Fruit fly (Drosophila melanogaster) whole organism: ENCODE data around the gene CG2246.
A peak's percentile ranks its signal among the peaks of the same experiment; 100 is the strongest.

Source experiments
- CG8478 ChIP-seq: fragments of >200 bp; optimal IDR thresholded peaks from 2 replicates; lab custom pipeline; 2018; ENCODE audit warnings: inconsistent platforms
- Dll ChIP-seq: fragments of >200 bp; optimal IDR thresholded peaks from 2 replicates; lab custom pipeline; 2017
- EcR ChIP-seq, 2 experiments: fragments of >200 bp; optimal IDR thresholded peaks; 2 replicates each; lab custom pipeline; 2017; ENCODE audit warnings: missing biosample characterization in 2 of 2, missing genetic modification characterization in 2 of 2, missing genetic modification reagents in 2 of 2
- pan ChIP-seq: fragments of >200 bp; optimal IDR thresholded peaks from 2 replicates; lab custom pipeline; 2017
- psq ChIP-seq: fragments of >200 bp; optimal IDR thresholded peaks from 2 replicates; lab custom pipeline; 2017
- usp ChIP-seq: fragments of >200 bp; optimal IDR thresholded peaks from 2 replicates; lab custom pipeline; 2017; ENCODE audit warnings: missing biosample characterization, missing genetic modification characterization, mixed read lengths

CG2246 gene

dm6 chr3R:30603881-30604280 lies 2.6 kb upstream of the CG2246 start, which contains the start of gene PH4alphaNE3:
TSS of gene PH4alphaNE3 (plus strand) at chr3R:30604181.
- TF ChIP-seq psq (no peak), Dll (lab: Kevin White, UChicago) (no peak), EcR (GFP tag; optimal IDR thresholded peaks at IDR 0.05; lab: Kevin White, UChicago) (no peak), CG8478 (no peak), usp (GFP tag; lab: Kevin White, UChicago) (no peak), pan (no peak)

DNA sequence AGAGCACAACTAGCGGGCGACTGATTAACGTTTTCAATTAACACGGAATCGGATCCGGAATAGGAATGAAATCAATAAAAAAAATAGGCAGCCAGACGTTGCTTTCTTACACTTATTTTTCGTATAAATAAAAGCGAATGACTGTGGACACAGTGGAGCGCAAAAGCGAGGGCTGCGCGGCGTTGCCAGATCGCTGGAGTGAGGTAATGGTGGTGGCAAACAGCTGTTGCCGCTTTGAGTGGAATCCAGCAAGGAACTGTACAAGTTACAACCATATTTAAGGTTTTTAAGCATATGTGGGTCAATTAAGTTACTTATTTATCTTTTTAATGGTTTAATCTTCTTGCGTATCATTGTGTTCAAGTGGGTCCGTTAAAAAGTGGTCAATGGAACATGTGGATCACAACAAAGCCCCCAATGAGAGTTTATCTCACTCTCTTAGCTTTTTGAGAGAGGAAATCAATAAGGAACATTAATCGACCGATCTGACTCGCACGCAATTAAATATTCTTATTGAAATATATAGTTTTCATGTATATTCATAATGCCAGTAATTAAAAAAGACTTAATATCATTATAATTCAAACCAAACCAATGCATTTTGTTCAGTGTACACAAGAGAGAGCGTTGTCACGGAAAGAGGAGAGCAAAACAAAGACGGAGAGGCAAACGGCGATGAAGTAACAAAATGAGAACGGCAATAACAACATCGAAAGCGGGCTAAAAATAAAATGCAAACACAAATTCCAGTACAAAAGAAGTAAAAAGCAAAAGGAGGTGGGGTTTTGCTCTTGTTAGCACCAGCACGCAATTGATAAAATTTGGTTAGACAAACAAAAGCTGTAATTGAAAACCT lies 907 bp downstream of the CG2246 start:
- TF ChIP-seq EcR (GFP tag; optimal IDR thresholded peaks at IDR 0.05; lab: Kevin White, UChicago) (no peak), psq (peak; percentile 27)

DNA sequence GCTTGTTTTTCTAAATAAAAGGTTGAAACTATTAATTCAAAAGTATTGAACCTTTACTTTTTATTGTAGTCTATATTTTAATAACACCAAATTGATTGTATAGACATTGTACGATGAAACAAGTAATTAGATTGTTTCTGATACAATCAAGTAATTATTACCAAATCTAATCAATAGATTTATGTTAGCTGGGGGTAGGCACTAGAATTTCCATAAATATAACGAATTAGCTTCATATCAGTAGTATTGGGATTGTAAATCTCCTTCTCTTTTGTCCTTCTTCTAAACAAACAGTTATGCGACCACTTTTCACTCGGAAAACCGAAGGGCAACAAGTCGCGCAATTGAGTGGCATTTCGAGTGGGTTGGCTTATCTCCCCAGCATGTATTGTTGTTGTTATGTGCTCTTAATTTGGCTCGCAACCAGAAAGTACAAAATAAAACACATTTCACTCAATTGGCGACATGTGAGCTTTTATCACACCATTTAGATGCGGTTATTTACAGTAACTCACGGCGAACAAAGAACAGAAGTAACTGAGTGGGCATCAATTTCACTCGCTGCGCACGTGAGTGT lies 1.8 kb downstream of the CG2246 start:
- TF ChIP-seq CG8478 (no peak), psq (no peak), usp (GFP tag; lab: Kevin White, UChicago) (no peak), pan (no peak), EcR (GFP tag; optimal IDR thresholded peaks at IDR 0.05; lab: Kevin White, UChicago) (no peak), Dll (lab: Kevin White, UChicago) (no peak)

DNA sequence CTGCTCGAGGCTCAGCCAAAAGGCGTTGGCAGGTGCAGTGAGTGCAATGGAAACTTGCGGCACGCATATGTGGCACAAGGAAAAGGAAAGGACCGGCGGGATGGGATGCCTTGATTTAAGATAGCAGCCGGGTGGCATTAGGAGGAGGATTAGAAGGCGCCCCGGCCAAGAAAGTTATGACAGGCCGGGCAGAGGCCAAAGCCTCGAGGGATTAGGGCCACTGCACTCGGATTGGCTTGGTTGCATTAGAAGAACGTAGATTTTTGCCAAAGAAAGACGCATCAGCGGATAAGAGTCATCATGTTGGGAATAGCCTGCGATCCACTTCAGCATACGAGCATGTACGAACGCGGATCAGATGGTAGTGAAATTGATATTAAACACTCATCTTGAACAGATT lies 4.6 kb downstream of the CG2246 start, which contains the start of gene CG31019:
TSS of gene CG31019 (plus strand) at position 301 of the 400 bp plus-strand sequence.
- TF ChIP-seq usp (GFP tag; lab: Kevin White, UChicago) (no peak), psq (no peak), CG8478 (no peak), pan (no peak), EcR (GFP tag; optimal IDR thresholded peaks at IDR 0.05; lab: Kevin White, UChicago) (no peak), Dll (lab: Kevin White, UChicago) (no peak)

DNA sequence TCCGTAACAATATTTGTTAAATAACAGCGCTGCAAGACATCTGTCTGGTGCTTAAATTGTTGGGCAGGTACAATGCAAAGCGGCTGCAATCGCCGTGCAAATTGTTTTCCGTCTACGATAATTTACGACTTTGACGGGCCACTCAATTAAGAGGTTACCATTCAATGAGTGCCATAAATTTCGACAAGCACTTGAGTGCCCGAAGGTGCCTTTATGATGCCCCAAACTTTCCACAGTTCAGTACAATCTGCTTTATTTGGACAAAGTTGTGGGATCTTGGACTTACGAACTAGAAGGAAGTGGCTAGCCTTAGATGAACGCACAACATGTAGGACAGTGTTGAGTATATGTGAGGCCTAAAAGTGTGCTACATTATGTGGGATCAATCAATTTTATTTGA lies 8.6 kb downstream of the CG2246 start:
- no peak for TF ChIP-seq Dll (lab: Kevin White, UChicago)
- TF ChIP-seq EcR (GFP tag; optimal IDR thresholded peaks at IDR 0.05; lab: Kevin White, UChicago), result no peak
- TF ChIP-seq CG8478, result no peak
- TF ChIP-seq usp (GFP tag; lab: Kevin White, UChicago), result no peak
- TF ChIP-seq psq, result no peak
- no peak for TF ChIP-seq pan

DNA sequence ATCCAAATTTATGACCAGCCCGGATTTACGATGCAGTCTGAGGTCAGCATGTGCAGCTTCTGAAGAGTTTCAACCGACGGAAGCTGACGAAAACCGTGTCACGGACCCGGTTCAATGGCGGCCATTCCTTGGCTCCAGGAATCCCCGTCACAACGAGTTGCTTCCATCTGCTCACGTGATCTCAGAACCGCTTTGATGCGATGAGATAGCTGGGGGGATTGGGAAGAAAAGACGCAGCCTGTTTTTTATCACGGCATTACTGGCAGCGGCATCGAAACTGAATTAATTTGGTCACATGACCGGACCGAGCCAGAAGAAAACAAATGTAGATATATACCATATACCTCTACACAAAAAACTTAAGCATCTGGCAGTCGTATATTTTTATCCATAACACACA lies 10.4 kb downstream of the CG2246 start:
- TF ChIP-seq usp (GFP tag; lab: Kevin White, UChicago), result no peak
- no peak for TF ChIP-seq pan
- no peak for TF ChIP-seq EcR (GFP tag; optimal IDR thresholded peaks at IDR 0.05; lab: Kevin White, UChicago)
- TF ChIP-seq CG8478, result no peak
- TF ChIP-seq Dll (lab: Kevin White, UChicago), result no peak

DNA sequence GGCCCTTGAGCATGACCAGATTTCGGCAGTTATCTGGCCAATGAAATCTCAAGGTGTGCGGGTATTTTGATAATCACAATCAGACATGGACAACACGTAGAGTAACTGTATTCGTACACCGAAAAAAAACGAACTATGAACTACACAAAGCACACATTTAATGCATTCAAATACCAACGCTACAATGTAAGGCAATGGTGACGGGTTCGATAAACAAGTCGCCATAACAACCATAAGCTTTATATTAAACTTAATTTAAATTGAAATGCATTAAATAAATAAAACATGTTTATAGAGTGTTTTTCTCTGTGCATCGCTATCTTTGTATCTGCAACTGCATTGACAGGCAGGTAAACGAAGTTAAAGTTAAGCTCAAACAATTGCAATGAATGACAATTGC lies 11.1 kb downstream of the CG2246 start:
- TF ChIP-seq Dll (lab: Kevin White, UChicago), result no peak

dm6 chr3R:30587196-30587753 lies 14.0 kb downstream of the CG2246 start, which contains the start of gene CG9717:
TSS of gene CG9717 (minus strand) at chr3R:30587302.
- TF ChIP-seq CG8478 (no peak), psq (no peak), Dll (lab: Kevin White, UChicago) (no peak), usp (GFP tag; lab: Kevin White, UChicago) (no peak), EcR (GFP tag; optimal IDR thresholded peaks at IDR 0.05; lab: Kevin White, UChicago) (no peak)

DNA sequence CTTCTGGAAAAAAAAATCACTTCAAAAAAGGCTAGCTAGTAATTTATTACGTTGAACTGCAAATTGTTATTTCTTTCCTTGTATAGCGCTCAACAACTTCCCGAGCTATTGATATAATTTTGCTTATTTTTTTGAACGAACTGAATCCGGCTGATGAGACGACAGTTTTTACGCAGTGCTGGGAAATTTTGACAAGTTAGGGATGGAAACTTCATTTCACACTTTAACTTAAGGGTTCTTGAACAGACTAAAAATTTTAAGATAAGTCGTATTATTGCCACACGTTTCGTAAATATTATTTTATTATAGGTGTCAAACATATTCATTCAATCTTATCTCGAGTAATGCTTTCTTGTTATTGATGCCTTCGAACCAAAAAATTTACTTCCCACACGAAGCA lies 17.7 kb downstream of the CG2246 start, which contains the start of gene Rpt6R:
TSS of gene Rpt6R (minus strand) at position 156 of the 400 bp plus-strand sequence.
- TF ChIP-seq CG8478 (no peak), pan (no peak), EcR (GFP tag; optimal IDR thresholded peaks at IDR 0.05; lab: Kevin White, UChicago) (no peak), usp (GFP tag; lab: Kevin White, UChicago) (no peak), psq (no peak)

DNA sequence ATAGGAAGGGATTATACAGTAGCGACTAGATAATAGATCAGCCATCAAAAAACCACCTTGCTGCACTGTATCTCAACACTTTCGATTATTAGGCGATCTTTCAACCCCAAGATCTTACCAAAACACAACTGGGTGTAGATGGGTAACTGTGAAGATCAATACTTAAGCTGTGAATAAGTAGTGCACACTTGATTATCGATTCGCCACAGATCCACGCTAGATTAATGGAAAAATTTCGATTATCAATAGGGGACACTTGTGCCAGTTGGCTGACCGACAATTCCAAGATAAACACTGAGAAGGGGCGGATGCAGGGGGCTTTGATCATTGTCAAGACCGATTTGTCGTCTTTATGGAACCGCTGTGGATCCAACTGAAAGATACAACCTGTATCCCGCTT lies 22.2 kb downstream of the CG2246 start, which contains the start of gene CG9702:
TSS of gene CG9702 (plus strand) at position 301 of the 400 bp plus-strand sequence.
- TF ChIP-seq psq, result no peak
- no peak for TF ChIP-seq usp (GFP tag; lab: Kevin White, UChicago)
- TF ChIP-seq pan, result no peak
- TF ChIP-seq Dll (lab: Kevin White, UChicago), result no peak
- no peak for TF ChIP-seq EcR (GFP tag; optimal IDR thresholded peaks at IDR 0.05; lab: Kevin White, UChicago)
- TF ChIP-seq CG8478, result no peak

- TF ChIP-seq Dll (lab: Kevin White, UChicago), result no peak
- no peak for TF ChIP-seq pan
- TF ChIP-seq CG8478, result no peak
- TF ChIP-seq psq, result no peak
- no peak for TF ChIP-seq usp (GFP tag; lab: Kevin White, UChicago)
- TF ChIP-seq EcR (GFP tag; optimal IDR thresholded peaks at IDR 0.05; lab: Kevin White, UChicago), result no peak
Observed at dm6 chr3R:30570554-30571141, 30.6 kb downstream of the CG2246 start.

- TF ChIP-seq CG8478 (no peak), pan (peak; percentile 43)
Observed at dm6 chr3R:30567215-30567614, 34.1 kb downstream of the CG2246 start.
